Worm (Caenorhabditis elegans): ENCODE results near the gene nhr-234.

Gene nhr-234

ce11 chrII:12668874-12669273 is 32.4 kb downstream of the nhr-234 start:
- peak; percentile 72 for TF ChIP-seq zfh-2 (GFP tag; conservative IDR thresholded peaks at IDR 0.05)
- no peak for TF ChIP-seq aptf-2 (GFP tag; conservative IDR thresholded peaks at IDR 0.05)
- TF ChIP-seq F49E8.2 (tag; optimal IDR thresholded peaks at IDR 0.05; ENCODE audit: insufficient read depth), result no peak
- TF ChIP-seq madf-6 (GFP tag; IDR thresholded peaks at IDR 0.05), result no peak
- TF ChIP-seq lin-26 (GFP tag; IDR thresholded peaks at IDR 0.05), result peak; percentile 54; the same call in 1 of the 2 replicates
- no peak for TF ChIP-seq let-526 (GFP tag; IDR thresholded peaks at IDR 0.05)
- no peak for TF ChIP-seq pbrm-1 (GFP tag; IDR thresholded peaks at IDR 0.05)
- TF ChIP-seq rpc-1 (optimal IDR thresholded peaks at IDR 0.05), result no peak
- TF ChIP-seq rpc-1 (tag; optimal IDR thresholded peaks at IDR 0.05), result no peak
- TF ChIP-seq mxl-1 (tag; optimal IDR thresholded peaks at IDR 0.05), result no peak
- TF ChIP-seq B0261.1 (tag; optimal IDR thresholded peaks at IDR 0.05), result no peak
- no peak for TF ChIP-seq F52B5.7 (tag; optimal IDR thresholded peaks at IDR 0.05)

- TF ChIP-seq F37B4.10 (GFP tag; IDR thresholded peaks at IDR 0.05), result no peak
- no peak for TF ChIP-seq D2030.7 (GFP tag; IDR thresholded peaks at IDR 0.05)
- no peak for TF ChIP-seq bed-2 (GFP tag; IDR thresholded peaks at IDR 0.05)
- no peak for TF ChIP-seq hsf-1 (GFP tag; IDR thresholded peaks at IDR 0.05)
Observed at ce11 chrII:12669342-12669741, 32.9 kb downstream of the nhr-234 start.

- TF ChIP-seq nhr-90 (tag; optimal IDR thresholded peaks at IDR 0.05) (no peak), madf-6 (GFP tag; IDR thresholded peaks at IDR 0.05) (peak; percentile 9; the same call in 1 of the 2 replicates), Y95B8A.8 (GFP tag; IDR thresholded peaks at IDR 0.05) (no peak), zfh-2 (GFP tag; conservative IDR thresholded peaks at IDR 0.05) (peak; percentile 60), dox-1 (GFP tag; IDR thresholded peaks at IDR 0.05) (peak; percentile 26; the same call in 1 of the 2 replicates)
Observed at ce11 chrII:12669882-12670281, 33.4 kb downstream of the nhr-234 start.

ce11 chrII:12670877-12671864 is 34.7 kb downstream of the nhr-234 start:
- TF ChIP-seq mel-28 (tag; optimal IDR thresholded peaks at IDR 0.05; ENCODE audit: borderline replicate concordance), result peak; percentile 16
- TF ChIP-seq lsy-27 (tag; optimal IDR thresholded peaks at IDR 0.05; ENCODE audit: borderline replicate concordance, insufficient read depth), result no peak
- peak; percentile 3; the same call in 1 of the 2 replicates for TF ChIP-seq mcd-1 (GFP tag; IDR thresholded peaks at IDR 0.05)
- TF ChIP-seq hmg-1.2 (GFP tag; IDR thresholded peaks at IDR 0.05), result peak; percentile 39
- peak; percentile 11 for TF ChIP-seq him-1 (tag; optimal IDR thresholded peaks at IDR 0.05)
- TF ChIP-seq lir-1 (GFP tag; conservative IDR thresholded peaks at IDR 0.05), result no peak
- TF ChIP-seq egrh-3 (GFP tag; IDR thresholded peaks at IDR 0.05), result peak; percentile 61; the same call in 1 of the 2 replicates
- TF ChIP-seq zfh-2 (GFP tag; conservative IDR thresholded peaks at IDR 0.05), result peak; percentile 94
- 0 out of 2 replicates have a peak, but pooled peaks have one; percentile 8 for TF ChIP-seq attf-3 (GFP tag; conservative IDR thresholded peaks at IDR 0.05)
- no peak for TF ChIP-seq ets-4 (GFP tag; optimal IDR thresholded peaks at IDR 0.05)
- peak; percentile 15 to 19 for TF ChIP-seq let-607 (tag; optimal IDR thresholded peaks at IDR 0.05)
- no peak for TF ChIP-seq snpc-4 (GFP tag; optimal IDR thresholded peaks at IDR 0.05)
- peak in 1 of 4 experiments; percentile 4 for TF ChIP-seq snpc-4 (tag; optimal IDR thresholded peaks at IDR 0.05)
- TF ChIP-seq pbrm-1 (GFP tag; IDR thresholded peaks at IDR 0.05), result peak; percentile 43; the same call in 1 of the 2 replicates
